Worm (Caenorhabditis elegans): ENCODE measurements around the gene ddo-1.

ddo-1 gene

ce11 chrV:17784363-17784762, 7.3 kb upstream of the ddo-1 start:
- TF ChIP-seq W03F9.2 (tag; optimal IDR thresholded peaks at IDR 0.05) = no peak
- TF ChIP-seq him-1 (tag; optimal IDR thresholded peaks at IDR 0.05) = no peak
- TF ChIP-seq dao-5 (tag; optimal IDR thresholded peaks at IDR 0.05) = no peak

DNA sequence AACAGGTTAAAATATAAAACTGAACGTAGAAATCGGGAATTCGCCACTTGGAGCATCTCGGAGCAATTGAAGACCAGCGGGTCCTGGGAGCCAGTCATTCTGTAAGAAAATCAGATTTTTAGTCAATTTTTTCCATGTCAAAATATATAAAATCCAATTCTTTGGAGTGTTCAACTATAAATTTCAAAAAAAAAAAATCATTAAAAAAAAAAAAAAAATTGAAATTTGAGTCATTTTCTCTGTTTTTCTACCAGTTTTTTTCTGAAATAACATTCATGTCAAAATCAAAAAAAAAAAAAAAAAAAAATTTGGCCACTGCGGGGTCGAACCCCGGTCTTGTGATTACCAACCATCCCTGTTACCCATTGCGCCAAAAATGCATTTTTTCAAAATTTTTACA, 6.5 kb upstream of the ddo-1 start, which contains the start of gene srab-12:
srab-12 (minus strand) TSS at position 101 of the 400 bp plus-strand sequence.
- TF ChIP-seq dao-5 (tag; optimal IDR thresholded peaks at IDR 0.05) (no peak), him-1 (tag; optimal IDR thresholded peaks at IDR 0.05) (no peak), W03F9.2 (tag; optimal IDR thresholded peaks at IDR 0.05) (no peak)

DNA sequence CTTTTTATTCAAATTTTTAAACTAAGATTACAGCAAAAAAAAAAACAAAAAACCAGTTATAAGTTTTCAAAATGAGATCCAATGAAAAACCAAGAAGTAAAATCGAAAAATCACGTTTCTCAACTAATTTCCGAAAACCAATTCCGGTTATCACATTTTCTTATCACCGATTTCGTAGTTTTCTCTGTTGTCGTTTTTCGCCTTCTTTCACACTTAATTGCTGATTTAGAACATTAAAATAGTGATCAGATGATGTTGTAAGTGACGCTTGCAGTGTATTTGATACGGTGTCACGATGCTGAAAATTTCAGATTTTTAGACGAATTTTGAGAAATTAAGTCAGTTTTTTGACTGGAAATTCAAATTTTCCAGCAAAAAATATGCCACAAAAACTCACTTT, 3.3 kb upstream of the ddo-1 start:
- TF ChIP-seq W03F9.2 (tag; optimal IDR thresholded peaks at IDR 0.05) = no peak
- no peak for TF ChIP-seq dao-5 (tag; optimal IDR thresholded peaks at IDR 0.05)
- no peak for TF ChIP-seq him-1 (tag; optimal IDR thresholded peaks at IDR 0.05)

DNA sequence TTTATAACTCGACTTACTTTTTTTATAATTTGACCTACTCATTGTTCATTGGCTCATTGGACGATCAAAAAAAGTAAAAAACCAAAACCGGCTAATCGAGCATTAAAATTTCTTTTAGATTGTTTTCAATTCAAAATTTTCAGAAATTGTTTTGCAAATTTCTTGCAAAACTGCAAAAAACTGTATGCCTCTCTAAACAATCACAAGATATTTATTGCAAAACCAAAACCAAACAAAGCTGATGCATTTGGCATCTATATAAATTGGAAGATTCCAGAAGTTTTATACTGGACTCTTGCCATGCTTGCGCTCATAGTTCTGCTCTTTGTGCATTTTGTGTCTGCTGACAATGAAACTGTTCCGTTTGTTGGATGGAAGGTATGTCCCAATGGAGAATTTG, 597 bp upstream of the ddo-1 start, which contains the start of gene C47A10.12:
C47A10.12 (plus strand) TSS at position 301 of the 400 bp plus-strand sequence.
- TF ChIP-seq dao-5 (tag; optimal IDR thresholded peaks at IDR 0.05) (no peak), him-1 (tag; optimal IDR thresholded peaks at IDR 0.05) (no peak)

- no peak for TF ChIP-seq W03F9.2 (tag; optimal IDR thresholded peaks at IDR 0.05)
- TF ChIP-seq dao-5 (tag; optimal IDR thresholded peaks at IDR 0.05) = no peak
- no peak for TF ChIP-seq him-1 (tag; optimal IDR thresholded peaks at IDR 0.05)
Measured at ce11 chrV:17773108-17773507, 3.9 kb downstream of the ddo-1 start, which contains the start of gene sre-21. Gene sre-21 (minus strand): TSS chrV:17773208.

ce11 chrV:17767768-17768167, 9.3 kb downstream of the ddo-1 start:
- TF ChIP-seq dao-5 (tag; optimal IDR thresholded peaks at IDR 0.05) (no peak), W03F9.2 (tag; optimal IDR thresholded peaks at IDR 0.05) (no peak), him-1 (tag; optimal IDR thresholded peaks at IDR 0.05) (no peak)

ce11 chrV:17767249-17767648, 9.8 kb downstream of the ddo-1 start, which contains the start of gene srh-284:
Gene srh-284 (plus strand): TSS chrV:17767549.
- TF ChIP-seq W03F9.2 (tag; optimal IDR thresholded peaks at IDR 0.05) = no peak
- no peak for TF ChIP-seq him-1 (tag; optimal IDR thresholded peaks at IDR 0.05)
- TF ChIP-seq dao-5 (tag; optimal IDR thresholded peaks at IDR 0.05) = no peak

- no peak for TF ChIP-seq him-1 (tag; optimal IDR thresholded peaks at IDR 0.05)
- TF ChIP-seq W03F9.2 (tag; optimal IDR thresholded peaks at IDR 0.05) = no peak
- TF ChIP-seq dao-5 (tag; optimal IDR thresholded peaks at IDR 0.05) = no peak
Measured at ce11 chrV:17765077-17765476, 11.9 kb downstream of the ddo-1 start, which contains the start of the genes C47A10.16 and srh-283. Gene C47A10.16 (minus strand): TSS chrV:17765177. Gene srh-283 (plus strand): TSS chrV:17765348.

DNA sequence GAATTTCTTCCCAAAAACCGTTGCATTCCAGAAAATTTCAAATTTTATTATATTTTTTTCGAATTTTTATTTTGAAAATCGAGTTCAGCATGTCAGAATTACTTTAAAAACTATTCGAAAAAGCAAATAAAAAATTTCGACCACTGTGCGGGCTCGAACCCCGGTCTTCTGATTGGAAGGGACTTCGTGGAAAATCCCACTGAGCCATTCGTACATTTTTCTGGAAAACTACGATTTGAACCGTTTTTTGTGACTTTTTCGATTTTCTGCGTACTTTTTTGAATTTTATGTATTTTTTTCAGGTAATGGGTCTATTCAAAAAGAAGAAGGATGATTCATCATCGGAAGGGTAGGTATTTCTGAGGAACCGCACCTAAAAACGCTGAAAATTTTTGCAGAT, 21.4 kb downstream of the ddo-1 start, which contains the start of gene pgp-9:
pgp-9 (plus strand) TSS at position 301 of the 400 bp plus-strand sequence.
- TF ChIP-seq dao-5 (tag; optimal IDR thresholded peaks at IDR 0.05) (no peak), W03F9.2 (tag; optimal IDR thresholded peaks at IDR 0.05) (no peak), him-1 (tag; optimal IDR thresholded peaks at IDR 0.05) (no peak)

DNA sequence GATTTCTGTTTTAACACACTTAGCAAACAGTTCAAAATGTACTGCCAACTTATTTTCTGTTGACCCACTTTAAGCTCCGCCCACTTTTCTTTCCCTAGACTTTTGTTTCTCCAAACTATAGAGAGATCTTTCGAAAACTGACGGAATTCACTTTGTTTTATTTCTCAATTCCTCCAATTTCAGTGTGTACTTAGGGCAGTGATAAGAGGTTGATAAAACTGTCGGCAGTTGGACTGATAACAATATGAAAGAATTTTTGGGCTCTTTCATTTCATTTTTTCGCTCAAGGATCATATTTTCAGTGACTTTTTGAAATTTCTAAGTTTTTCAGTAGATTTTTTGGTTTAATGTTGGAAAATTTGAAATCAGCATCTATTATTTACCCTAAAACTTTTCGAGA, 22.0 kb downstream of the ddo-1 start:
- TF ChIP-seq him-1 (tag; optimal IDR thresholded peaks at IDR 0.05) (no peak), dao-5 (tag; optimal IDR thresholded peaks at IDR 0.05) (no peak), W03F9.2 (tag; optimal IDR thresholded peaks at IDR 0.05) (no peak)

- TF ChIP-seq W03F9.2 (tag; optimal IDR thresholded peaks at IDR 0.05) (no peak), him-1 (tag; optimal IDR thresholded peaks at IDR 0.05) (no peak), dao-5 (tag; optimal IDR thresholded peaks at IDR 0.05) (no peak)
Measured at ce11 chrV:17752340-17752739, 24.7 kb downstream of the ddo-1 start.

ce11 chrV:17749181-17749580, 27.8 kb downstream of the ddo-1 start, which contains the start of gene R12G8.1:
Gene R12G8.1 (minus strand): TSS chrV:17749243.
- TF ChIP-seq dao-5 (tag; optimal IDR thresholded peaks at IDR 0.05) (no peak), him-1 (tag; optimal IDR thresholded peaks at IDR 0.05) (peak; percentile 8)

- TF ChIP-seq dao-5 (tag; optimal IDR thresholded peaks at IDR 0.05) (no peak), W03F9.2 (tag; optimal IDR thresholded peaks at IDR 0.05) (no peak)
Measured at ce11 chrV:17746959-17747358, 30.1 kb downstream of the ddo-1 start, which contains the start of gene twk-36. Gene twk-36 (minus strand): TSS chrV:17747059.

- TF ChIP-seq W03F9.2 (tag; optimal IDR thresholded peaks at IDR 0.05) (no peak), him-1 (tag; optimal IDR thresholded peaks at IDR 0.05) (no peak), dao-5 (tag; optimal IDR thresholded peaks at IDR 0.05) (no peak)
Measured at ce11 chrV:17743802-17744201, 33.2 kb downstream of the ddo-1 start.

DNA sequence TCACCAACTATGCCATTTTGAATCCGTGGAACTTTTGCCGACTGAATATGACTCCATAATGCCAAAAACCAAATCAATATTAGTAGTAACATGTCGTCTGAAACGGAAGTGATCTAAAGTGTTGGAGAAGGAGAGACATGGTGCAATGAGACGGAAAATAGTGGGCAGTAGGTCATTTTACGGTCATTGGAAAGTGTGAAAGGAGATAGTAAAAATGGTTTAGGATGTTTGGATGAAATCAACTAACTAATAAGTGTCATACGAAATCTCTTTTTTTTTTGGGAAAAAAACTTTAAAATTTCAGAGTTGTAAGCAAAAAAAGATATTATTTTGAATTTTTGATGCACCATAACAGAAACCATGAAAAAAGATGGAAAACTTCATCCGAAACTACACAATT, 37.2 kb downstream of the ddo-1 start, which contains the start of gene cutl-4:
cutl-4 (minus strand) TSS at position 101 of the 400 bp plus-strand sequence.
- TF ChIP-seq him-1 (tag; optimal IDR thresholded peaks at IDR 0.05) = no peak
- no peak for TF ChIP-seq dao-5 (tag; optimal IDR thresholded peaks at IDR 0.05)
- TF ChIP-seq W03F9.2 (tag; optimal IDR thresholded peaks at IDR 0.05) = no peak
